Fruit fly (Drosophila melanogaster): Measurements from ENCODE around the gene CG5592.

CG5592 gene

dm6 chr3L:5866924-5867323, 30.5 kb upstream of the CG5592 start (continued):
- TF ChIP-seq CG9139 (GFP tag; optimal IDR thresholded peaks at IDR 0.05) (no peak), vri (GFP tag; optimal IDR thresholded peaks at IDR 0.05) (peak; percentile 26), CG6808 (GFP tag; optimal IDR thresholded peaks at IDR 0.05) (peak; percentile 11), spab (GFP tag; optimal IDR thresholded peaks at IDR 0.05) (no peak), CG4318 (GFP tag; optimal IDR thresholded peaks at IDR 0.05) (no peak), lz (GFP tag; optimal IDR thresholded peaks at IDR 0.05) (peak; percentile 42), CG32006 (GFP tag; optimal IDR thresholded peaks at IDR 0.05) (no peak), topi (GFP tag; optimal IDR thresholded peaks at IDR 0.05) (peak; percentile 59), CG10669 (GFP tag; optimal IDR thresholded peaks at IDR 0.05) (no peak), ss (GFP tag; optimal IDR thresholded peaks at IDR 0.05) (no peak), CG3032 (tag; optimal IDR thresholded peaks at IDR 0.05) (no peak), acj6 (GFP tag; optimal IDR thresholded peaks at IDR 0.05) (peak; percentile 32), CG11294 (GFP tag; IDR thresholded peaks at IDR 0.05) (no peak), CG6792 (GFP tag; optimal IDR thresholded peaks at IDR 0.05) (peak; percentile 34), Gug (GFP tag; IDR thresholded peaks at IDR 0.05) (no peak), dac (GFP tag; optimal IDR thresholded peaks at IDR 0.05) (no peak), Lpt (GFP tag; optimal IDR thresholded peaks at IDR 0.05) (no peak), cyc (GFP tag; optimal IDR thresholded peaks at IDR 0.05) (peak; percentile 60), salr (GFP tag; optimal IDR thresholded peaks at IDR 0.05) (no peak)

- TF ChIP-seq OdsH (GFP tag; optimal IDR thresholded peaks at IDR 0.05) (peak; percentile 34), CG7368 (GFP tag; optimal IDR thresholded peaks at IDR 0.05) (peak; percentile 27), CG10669 (GFP tag; optimal IDR thresholded peaks at IDR 0.05) (no peak), CG11902 (GFP tag; optimal IDR thresholded peaks at IDR 0.05) (peak; percentile 51), eg (GFP tag; IDR thresholded peaks at IDR 0.05) (peak; percentile 12; the same call in 1 of the 3 replicates), Gug (GFP tag; IDR thresholded peaks at IDR 0.05) (no peak), cyc (GFP tag; optimal IDR thresholded peaks at IDR 0.05) (peak; percentile 88), Sox15 (GFP tag; optimal IDR thresholded peaks at IDR 0.05) (peak; percentile 15), acj6 (GFP tag; optimal IDR thresholded peaks at IDR 0.05) (peak; percentile 12), CG3032 (tag; optimal IDR thresholded peaks at IDR 0.05) (no peak), CG8632 (GFP tag; optimal IDR thresholded peaks at IDR 0.05) (no peak), CG6808 (GFP tag; optimal IDR thresholded peaks at IDR 0.05) (peak; percentile 19), CG8119 (GFP tag; IDR thresholded peaks at IDR 0.05) (no peak), Hr39 (GFP tag; optimal IDR thresholded peaks at IDR 0.05) (peak; percentile 63), CG31627 (GFP tag; optimal IDR thresholded peaks at IDR 0.05) (peak; percentile 66), Met (GFP tag; optimal IDR thresholded peaks at IDR 0.05) (peak; percentile 58), CG3919 (GFP tag; optimal IDR thresholded peaks at IDR 0.05) (peak; percentile 67), Sox14 (GFP tag; optimal IDR thresholded peaks at IDR 0.05) (peak; percentile 7), fd85E (GFP tag; optimal IDR thresholded peaks at IDR 0.05) (no peak), pdm3 (GFP tag; optimal IDR thresholded peaks at IDR 0.05) (peak; percentile 8), Smox (GFP tag; optimal IDR thresholded peaks at IDR 0.05) (peak; percentile 35), svp (GFP tag) (peak; percentile 57), CG6276 (GFP tag; optimal IDR thresholded peaks at IDR 0.05) (no peak)
These were observed 27.7 kb upstream of the CG5592 start for dm6 chr3L:5869614-5870204.

dm6 chr3L:5871201-5871600, 26.2 kb upstream of the CG5592 start, which contains the start of gene CG5568:
Gene CG5568 (plus strand): TSS chr3L:5871501.
- no peak for TF ChIP-seq CG6163 (GFP tag; IDR thresholded peaks at IDR 0.05)

- TF ChIP-seq Hr38 (GFP tag; optimal IDR thresholded peaks at IDR 0.05) (no peak), Eip75B (GFP tag; optimal IDR thresholded peaks at IDR 0.05) (no peak), achi (GFP tag; optimal IDR thresholded peaks at IDR 0.05) (no peak), CG7368 (GFP tag; optimal IDR thresholded peaks at IDR 0.05) (no peak), CG10631 (GFP tag; optimal IDR thresholded peaks at IDR 0.05) (no peak), CG31627 (GFP tag; optimal IDR thresholded peaks at IDR 0.05) (no peak), Sox15 (GFP tag; optimal IDR thresholded peaks at IDR 0.05) (no peak)
These were observed 24.4 kb upstream of the CG5592 start, which contains the start of gene CG18586 for dm6 chr3L:5873011-5873410. Gene CG18586 (plus strand): TSS chr3L:5873311.

Measured in whole organism, prepupa.